Fruit fly (Drosophila melanogaster): Measurements from ENCODE around the gene CG5555.

CG5555 gene

dm6 chr3R:19223369-19223768 lies 43.0 kb upstream of the CG5555 start:
- peak; percentile 5 for TF ChIP-seq pad (GFP tag; optimal IDR thresholded peaks at IDR 0.05)
- TF ChIP-seq bab1 (GFP tag; optimal IDR thresholded peaks at IDR 0.05), result no peak
- no peak for TF ChIP-seq CG12768 (GFP tag; optimal IDR thresholded peaks at IDR 0.05)
- peak; percentile 22 for TF ChIP-seq cic (GFP tag; optimal IDR thresholded peaks at IDR 0.05)
- peak; percentile 35 for TF ChIP-seq Mnt (GFP tag; optimal IDR thresholded peaks at IDR 0.05)

dm6 chr3R:19221350-19221749 lies 41.0 kb upstream of the CG5555 start:
- TF ChIP-seq CG14711 (tag; optimal IDR thresholded peaks at IDR 0.05), result no peak
- TF ChIP-seq CG1620 (GFP tag; optimal IDR thresholded peaks at IDR 0.05), result no peak
- no peak for TF ChIP-seq kay (GFP tag; ENCODE audit: borderline replicate concordance)
- no peak for TF ChIP-seq toe (GFP tag; optimal IDR thresholded peaks at IDR 0.05)
- no peak for TF ChIP-seq pad (GFP tag; optimal IDR thresholded peaks at IDR 0.05)
- no peak for TF ChIP-seq ovo (GFP tag; optimal IDR thresholded peaks at IDR 0.05)
- TF ChIP-seq Clk (GFP tag; optimal IDR thresholded peaks at IDR 0.05), result no peak
- no peak for TF ChIP-seq CG5204 (GFP tag; optimal IDR thresholded peaks at IDR 0.05)
- TF ChIP-seq cic (GFP tag; optimal IDR thresholded peaks at IDR 0.05), result no peak
- no peak for TF ChIP-seq CG7101 (tag; optimal IDR thresholded peaks at IDR 0.05)
- TF ChIP-seq Crg-1 (GFP tag; optimal IDR thresholded peaks at IDR 0.05), result no peak
- TF ChIP-seq CG11617 (GFP tag; optimal IDR thresholded peaks at IDR 0.05), result no peak
- no peak for TF ChIP-seq tj (GFP tag; optimal IDR thresholded peaks at IDR 0.05)

- peak; percentile 64 for TF ChIP-seq CG33017 (tag; optimal IDR thresholded peaks at IDR 0.05)
- peak; percentile 29 for TF ChIP-seq pad (GFP tag; optimal IDR thresholded peaks at IDR 0.05)
- TF ChIP-seq cnc (optimal IDR thresholded peaks at IDR 0.05), result no peak
- TF ChIP-seq CG5204 (GFP tag; optimal IDR thresholded peaks at IDR 0.05), result no peak
- peak; percentile 72 for TF ChIP-seq CG7101 (tag; optimal IDR thresholded peaks at IDR 0.05)
- TF ChIP-seq CG11617 (GFP tag; optimal IDR thresholded peaks at IDR 0.05), result peak; percentile 33
- peak; percentile 74 for TF ChIP-seq kay (GFP tag; ENCODE audit: borderline replicate concordance)
- TF ChIP-seq bab1 (GFP tag; optimal IDR thresholded peaks at IDR 0.05), result peak; percentile 35
- TF ChIP-seq CG7045 (GFP tag; optimal IDR thresholded peaks at IDR 0.05), result no peak
- peak; percentile 11 for TF ChIP-seq toe (GFP tag; optimal IDR thresholded peaks at IDR 0.05)
- no peak for TF ChIP-seq Crg-1 (GFP tag; optimal IDR thresholded peaks at IDR 0.05)
- TF ChIP-seq CG14711 (tag; optimal IDR thresholded peaks at IDR 0.05), result peak; percentile 72
- peak; percentile 26 for TF ChIP-seq Hr96 (GFP tag; optimal IDR thresholded peaks at IDR 0.05)
- TF ChIP-seq CG1620 (GFP tag; optimal IDR thresholded peaks at IDR 0.05), result no peak
- peak; percentile 23 for TF ChIP-seq CG12768 (GFP tag; optimal IDR thresholded peaks at IDR 0.05)
- TF ChIP-seq Clk (GFP tag; optimal IDR thresholded peaks at IDR 0.05), result no peak
- no peak for TF ChIP-seq ovo (GFP tag; optimal IDR thresholded peaks at IDR 0.05)
- peak; percentile 97 for TF ChIP-seq tj (GFP tag; optimal IDR thresholded peaks at IDR 0.05)
- peak; percentile 82 for TF ChIP-seq cic (GFP tag; optimal IDR thresholded peaks at IDR 0.05)
- TF ChIP-seq Mnt (GFP tag; optimal IDR thresholded peaks at IDR 0.05), result peak; percentile 19
Measured at dm6 chr3R:19212545-19213176, 32.3 kb upstream of the CG5555 start.

dm6 chr3R:19211778-19212177 lies 31.4 kb upstream of the CG5555 start, which contains the start of gene cry:
TSS of gene cry (plus strand) at chr3R:19212154.
- TF ChIP-seq Crg-1 (GFP tag; optimal IDR thresholded peaks at IDR 0.05), result peak; percentile 89
- TF ChIP-seq cnc (optimal IDR thresholded peaks at IDR 0.05), result no peak
- TF ChIP-seq CG1620 (GFP tag; optimal IDR thresholded peaks at IDR 0.05), result peak; percentile 93
- peak; percentile 89 for TF ChIP-seq ovo (GFP tag; optimal IDR thresholded peaks at IDR 0.05)
- TF ChIP-seq CG7045 (GFP tag; optimal IDR thresholded peaks at IDR 0.05), result peak; percentile 99
- peak; percentile 95 for TF ChIP-seq bab1 (GFP tag; optimal IDR thresholded peaks at IDR 0.05)
- TF ChIP-seq Clk (GFP tag; optimal IDR thresholded peaks at IDR 0.05), result peak; percentile 98
- TF ChIP-seq cic (GFP tag; optimal IDR thresholded peaks at IDR 0.05), result peak; percentile 96
- TF ChIP-seq CG33017 (tag; optimal IDR thresholded peaks at IDR 0.05), result peak; percentile 96
- TF ChIP-seq tj (GFP tag; optimal IDR thresholded peaks at IDR 0.05), result peak; percentile 97
- TF ChIP-seq CG7101 (tag; optimal IDR thresholded peaks at IDR 0.05), result peak; percentile 97
- TF ChIP-seq CG14711 (tag; optimal IDR thresholded peaks at IDR 0.05), result peak; percentile 95
- peak; percentile 96 for TF ChIP-seq pad (GFP tag; optimal IDR thresholded peaks at IDR 0.05)
- TF ChIP-seq kay (GFP tag; ENCODE audit: borderline replicate concordance), result peak; percentile 93
- peak; percentile 99 for TF ChIP-seq CG12768 (GFP tag; optimal IDR thresholded peaks at IDR 0.05)
- TF ChIP-seq toe (GFP tag; optimal IDR thresholded peaks at IDR 0.05), result peak; percentile 95
- peak; percentile 92 for TF ChIP-seq Hr96 (GFP tag; optimal IDR thresholded peaks at IDR 0.05)
- peak; percentile 99 for TF ChIP-seq CG11617 (GFP tag; optimal IDR thresholded peaks at IDR 0.05)
- TF ChIP-seq CG5204 (GFP tag; optimal IDR thresholded peaks at IDR 0.05), result peak; percentile 96
- peak; percentile 86 for TF ChIP-seq Mnt (GFP tag; optimal IDR thresholded peaks at IDR 0.05)

- no peak for TF ChIP-seq bab1 (GFP tag; optimal IDR thresholded peaks at IDR 0.05)
- TF ChIP-seq cnc (optimal IDR thresholded peaks at IDR 0.05), result no peak
- no peak for TF ChIP-seq CG7045 (GFP tag; optimal IDR thresholded peaks at IDR 0.05)
- no peak for TF ChIP-seq cic (GFP tag; optimal IDR thresholded peaks at IDR 0.05)
- no peak for TF ChIP-seq CG11617 (GFP tag; optimal IDR thresholded peaks at IDR 0.05)
- no peak for TF ChIP-seq Crg-1 (GFP tag; optimal IDR thresholded peaks at IDR 0.05)
- no peak for TF ChIP-seq Hr96 (GFP tag; optimal IDR thresholded peaks at IDR 0.05)
- no peak for TF ChIP-seq CG7101 (tag; optimal IDR thresholded peaks at IDR 0.05)
- TF ChIP-seq toe (GFP tag; optimal IDR thresholded peaks at IDR 0.05), result no peak
- no peak for TF ChIP-seq ovo (GFP tag; optimal IDR thresholded peaks at IDR 0.05)
- no peak for TF ChIP-seq kay (GFP tag; ENCODE audit: borderline replicate concordance)
- no peak for TF ChIP-seq Clk (GFP tag; optimal IDR thresholded peaks at IDR 0.05)
- no peak for TF ChIP-seq tj (GFP tag; optimal IDR thresholded peaks at IDR 0.05)
- no peak for TF ChIP-seq Mnt (GFP tag; optimal IDR thresholded peaks at IDR 0.05)
- TF ChIP-seq CG12768 (GFP tag; optimal IDR thresholded peaks at IDR 0.05), result no peak
Measured at dm6 chr3R:19190020-19190419, 9.7 kb upstream of the CG5555 start.

dm6 chr3R:19187717-19188149 lies 7.4 kb upstream of the CG5555 start:
- no peak for TF ChIP-seq CG33017 (tag; optimal IDR thresholded peaks at IDR 0.05)
- no peak for TF ChIP-seq CG1620 (GFP tag; optimal IDR thresholded peaks at IDR 0.05)
- no peak for TF ChIP-seq cnc (optimal IDR thresholded peaks at IDR 0.05)
- TF ChIP-seq CG14711 (tag; optimal IDR thresholded peaks at IDR 0.05), result no peak
- TF ChIP-seq Clk (GFP tag; optimal IDR thresholded peaks at IDR 0.05), result no peak
- no peak for TF ChIP-seq toe (GFP tag; optimal IDR thresholded peaks at IDR 0.05)
- no peak for TF ChIP-seq bab1 (GFP tag; optimal IDR thresholded peaks at IDR 0.05)
- TF ChIP-seq tj (GFP tag; optimal IDR thresholded peaks at IDR 0.05), result no peak
- TF ChIP-seq CG7101 (tag; optimal IDR thresholded peaks at IDR 0.05), result no peak
- no peak for TF ChIP-seq Crg-1 (GFP tag; optimal IDR thresholded peaks at IDR 0.05)
- no peak for TF ChIP-seq Mnt (GFP tag; optimal IDR thresholded peaks at IDR 0.05)
- TF ChIP-seq CG7045 (GFP tag; optimal IDR thresholded peaks at IDR 0.05), result no peak
- TF ChIP-seq CG12768 (GFP tag; optimal IDR thresholded peaks at IDR 0.05), result no peak
- TF ChIP-seq cic (GFP tag; optimal IDR thresholded peaks at IDR 0.05), result no peak
- TF ChIP-seq CG5204 (GFP tag; optimal IDR thresholded peaks at IDR 0.05), result no peak
- TF ChIP-seq pad (GFP tag; optimal IDR thresholded peaks at IDR 0.05), result no peak
- no peak for TF ChIP-seq ovo (GFP tag; optimal IDR thresholded peaks at IDR 0.05)
- no peak for TF ChIP-seq Hr96 (GFP tag; optimal IDR thresholded peaks at IDR 0.05)
- TF ChIP-seq CG11617 (GFP tag; optimal IDR thresholded peaks at IDR 0.05), result no peak
